Fruit fly (Drosophila melanogaster): ENCODE data around the gene Nepl4.

DNA sequence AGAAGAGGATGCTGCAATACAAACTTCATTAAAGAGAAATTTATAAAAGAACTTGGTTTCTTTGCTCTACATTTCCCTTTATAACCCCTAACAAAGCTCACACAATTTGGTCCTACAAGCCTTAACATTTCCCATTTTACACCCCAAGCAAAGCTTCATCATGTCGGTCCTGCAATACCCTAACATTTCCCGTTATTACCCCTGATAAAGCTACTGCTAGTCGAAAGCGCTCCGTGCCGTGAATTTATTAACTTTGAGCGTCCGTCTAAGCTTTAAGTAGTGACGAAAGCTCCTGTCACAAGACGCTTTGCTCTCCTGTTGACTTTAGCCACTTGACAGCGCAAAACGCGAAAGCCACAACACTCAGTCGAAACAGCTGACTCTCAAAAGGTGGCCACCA, 44.3 kb downstream of the Nepl4 start, which contains the start of gene CG13982:
- no peak for TF ChIP-seq CG6163 (GFP tag; IDR thresholded peaks at IDR 0.05)
- no peak for TF ChIP-seq topi (GFP tag; optimal IDR thresholded peaks at IDR 0.05)
